Fruit fly (Drosophila melanogaster) Kc167 (cell line): Measurements from ENCODE around the gene Bicra.

Experiments
- Myc ChIP-seq: fragments of >200 bp; optimal IDR thresholded peaks from 2 replicates; lab custom pipeline; 2017; ENCODE audit warnings: missing external identifiers
- Sin3A ChIP-seq: fragments of >200 bp; optimal IDR thresholded peaks from 2 replicates; lab custom pipeline; 2018; ENCODE audit warnings: missing external identifiers
- h ChIP-seq: fragments of >200 bp; optimal IDR thresholded peaks from 3 replicates; lab custom pipeline; 2018; ENCODE audit warnings: missing external identifiers
- insv ChIP-seq: fragments of >200 bp; optimal IDR thresholded peaks from 3 replicates; lab custom pipeline; 2018; ENCODE audit warnings: missing external identifiers
- psq ChIP-seq: fragments of >200 bp; optimal IDR thresholded peaks from 2 replicates; lab custom pipeline; 2017; ENCODE audit warnings: missing external identifiers
- ttk ChIP-seq: sonication (Bioruptor generic); optimal IDR thresholded peaks from 2 replicates; lab custom pipeline; 2017; ENCODE audit warnings: missing external identifiers

Bicra gene

DNA sequence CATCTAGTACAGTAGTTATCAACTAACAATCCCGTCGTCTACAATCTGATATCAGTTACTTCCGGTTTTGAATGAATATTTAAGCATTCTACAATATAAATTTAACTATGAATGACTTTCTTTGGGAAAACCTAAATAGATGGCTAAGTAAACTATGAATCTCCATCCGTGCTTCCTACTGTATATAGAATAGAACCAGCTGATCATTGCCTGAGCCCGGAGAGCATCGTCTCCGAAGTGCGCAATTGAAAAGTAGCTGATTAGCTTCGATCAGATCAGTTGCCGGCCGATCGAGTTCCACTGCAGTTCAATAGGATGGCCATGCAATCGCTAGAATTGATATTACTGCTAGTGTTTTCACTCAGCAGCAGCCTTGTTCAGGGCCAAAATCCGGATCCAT, 12.1 kb upstream of the Bicra start, which contains the start of gene CG11841:
TSS of gene CG11841 (plus strand) at position 301 of the 400 bp plus-strand sequence.
- no peak for TF ChIP-seq ttk (lab: Kevin White, UChicago)
- TF ChIP-seq insv (lab: Kevin White, UChicago), result no peak
- TF ChIP-seq psq (lab: Kevin White, UChicago), result no peak
- TF ChIP-seq Myc (lab: Kevin White, UChicago), result no peak
- no peak for TF ChIP-seq Sin3A
- TF ChIP-seq h, result no peak

DNA sequence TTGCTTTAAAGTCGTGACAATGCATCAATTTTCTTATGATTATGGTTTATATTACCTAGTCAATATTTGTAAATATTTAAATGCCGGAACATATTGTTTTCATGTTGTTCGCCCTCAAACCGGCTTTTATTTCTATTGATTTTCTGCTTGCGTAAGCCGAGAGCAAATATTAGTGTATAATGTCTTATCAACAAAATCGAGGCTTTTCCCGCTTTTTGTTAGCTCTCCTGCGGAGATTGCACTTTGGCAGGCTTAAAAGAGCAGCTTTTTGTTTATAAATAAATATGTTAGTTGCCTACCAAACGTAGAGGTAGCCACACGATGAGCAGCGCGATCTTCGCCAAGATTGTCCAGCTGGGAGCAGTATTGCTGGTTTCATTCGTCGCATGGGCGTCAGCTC, 10.5 kb upstream of the Bicra start, which contains the start of gene CG11842:
TSS of gene CG11842 (plus strand) at position 301 of the 400 bp plus-strand sequence.
- TF ChIP-seq Myc (lab: Kevin White, UChicago) (no peak), insv (lab: Kevin White, UChicago) (no peak), Sin3A (no peak), h (no peak), psq (lab: Kevin White, UChicago) (no peak), ttk (lab: Kevin White, UChicago) (no peak)

dm6 chr3R:29054047-29054446, 8.8 kb upstream of the Bicra start, which contains the start of gene CG11843:
Gene CG11843, plus strand, starts transcription at chr3R:29054347.
- no peak for TF ChIP-seq h

- TF ChIP-seq ttk (lab: Kevin White, UChicago) (no peak), insv (lab: Kevin White, UChicago) (no peak), Myc (lab: Kevin White, UChicago) (no peak), psq (lab: Kevin White, UChicago) (no peak), Sin3A (no peak), h (no peak)
Observed at dm6 chr3R:29055710-29056109, 7.1 kb upstream of the Bicra start, which contains the start of gene Sirt7. Gene Sirt7, plus strand, starts transcription at chr3R:29055927.

DNA sequence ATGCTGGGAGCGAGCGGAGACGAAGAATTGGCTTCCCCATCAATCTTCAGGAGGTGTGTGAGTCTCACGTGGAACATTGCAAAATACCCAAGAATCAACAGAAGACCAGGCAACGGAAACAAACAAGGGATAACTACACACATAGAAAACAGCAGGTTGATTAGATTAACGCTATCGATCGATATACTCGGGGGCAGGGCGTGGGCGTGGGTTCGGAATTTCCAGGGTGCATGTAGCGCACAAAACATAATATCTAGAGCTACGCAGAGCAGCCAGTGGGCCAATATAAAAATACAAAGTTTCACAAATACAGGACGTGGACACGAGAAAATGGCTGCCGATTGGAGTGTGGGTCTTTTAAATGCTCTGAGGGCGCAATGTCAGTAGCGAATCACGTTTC, 3.5 kb upstream of the Bicra start:
- TF ChIP-seq psq (lab: Kevin White, UChicago) (no peak), insv (lab: Kevin White, UChicago) (no peak), ttk (lab: Kevin White, UChicago) (no peak), Sin3A (no peak), h (no peak), Myc (lab: Kevin White, UChicago) (no peak)

DNA sequence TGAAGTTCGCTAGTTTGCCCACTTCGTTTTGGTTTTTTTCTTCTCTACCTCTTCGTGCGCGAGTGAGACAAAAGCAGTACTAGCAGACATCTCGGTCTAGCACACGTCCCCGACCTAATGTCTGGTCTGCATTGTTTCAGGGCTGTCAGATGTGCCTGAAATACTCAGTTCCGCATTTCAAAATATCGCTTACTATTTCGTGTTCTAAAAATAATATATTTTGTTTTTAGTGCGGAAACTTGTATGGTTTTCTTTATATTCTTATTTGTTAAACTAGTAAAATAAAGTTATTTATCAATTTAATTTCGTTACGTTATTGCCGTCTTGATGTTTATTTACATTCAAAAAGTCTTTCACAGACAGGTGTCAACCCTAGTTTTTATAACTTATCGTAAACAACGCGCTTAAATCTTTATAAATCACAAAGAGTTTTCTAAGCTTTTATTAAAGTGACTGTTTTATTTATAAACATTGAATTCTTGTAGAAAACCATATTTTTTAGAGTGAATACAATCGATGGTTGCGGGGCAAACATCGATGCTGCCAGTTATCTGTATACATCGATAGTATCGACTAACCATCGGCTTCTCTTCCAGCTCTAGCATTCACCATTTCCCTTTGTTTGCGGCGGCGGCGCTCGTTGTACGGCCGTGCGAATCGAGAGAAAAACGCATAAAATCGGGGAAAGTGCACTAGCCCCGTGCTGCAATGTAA, 524 bp downstream of the Bicra start:
- TF ChIP-seq Myc (lab: Kevin White, UChicago) (no peak), h (no peak), insv (lab: Kevin White, UChicago) (no peak), ttk (lab: Kevin White, UChicago) (no peak), Sin3A (no peak), psq (lab: Kevin White, UChicago) (no peak)

- no peak for TF ChIP-seq ttk (lab: Kevin White, UChicago)
- no peak for TF ChIP-seq insv (lab: Kevin White, UChicago)
- no peak for TF ChIP-seq Sin3A
- TF ChIP-seq Myc (lab: Kevin White, UChicago), result no peak
- no peak for TF ChIP-seq psq (lab: Kevin White, UChicago)
- no peak for TF ChIP-seq h
Observed at dm6 chr3R:29063921-29064460, 1.2 kb downstream of the Bicra start.

DNA sequence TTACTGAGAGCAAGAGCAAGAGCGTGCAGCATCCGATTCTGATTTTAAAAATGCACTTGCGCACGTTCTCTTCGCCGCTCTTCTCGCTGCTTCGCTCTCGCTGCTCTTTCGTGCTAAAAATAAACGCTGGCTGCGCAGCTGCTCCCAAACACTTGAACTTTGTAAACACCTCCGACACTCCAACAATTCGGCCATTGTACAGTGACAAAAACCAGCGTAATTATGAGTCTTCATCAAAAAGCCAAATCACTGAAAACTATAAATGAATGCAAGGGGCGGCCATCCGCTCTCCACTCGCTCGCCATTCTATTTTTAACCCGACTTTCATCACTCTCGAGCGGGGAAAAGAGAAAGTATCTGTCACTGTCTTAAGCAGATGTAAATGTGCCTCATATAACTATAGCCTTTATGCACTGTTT, 1.9 kb downstream of the Bicra start:
- TF ChIP-seq h (no peak), Myc (lab: Kevin White, UChicago) (no peak), insv (lab: Kevin White, UChicago) (no peak), Sin3A (no peak)

- TF ChIP-seq psq (lab: Kevin White, UChicago), result no peak
Observed at dm6 chr3R:29066285-29066684, 3.4 kb downstream of the Bicra start.

DNA sequence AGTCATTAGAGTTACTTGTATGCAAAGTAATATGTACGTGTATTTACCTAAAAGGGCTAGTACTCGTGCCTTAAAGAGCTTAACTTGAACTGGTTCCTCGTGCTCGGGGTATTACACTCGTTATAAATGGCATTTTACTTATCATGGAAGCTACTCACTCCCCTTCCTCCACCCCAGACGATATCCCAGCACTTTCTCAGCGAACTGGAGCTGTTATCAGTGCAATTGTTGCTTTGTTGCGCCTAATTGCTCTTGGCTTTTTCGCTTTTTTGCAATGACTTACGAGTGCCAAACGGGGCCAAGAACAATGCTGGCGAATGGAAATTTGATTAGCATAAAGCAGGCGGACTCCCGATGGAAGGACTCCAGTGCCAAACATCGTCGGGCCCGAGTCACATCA, 4.3 kb downstream of the Bicra start:
- TF ChIP-seq ttk (lab: Kevin White, UChicago) (no peak), psq (lab: Kevin White, UChicago) (no peak), h (no peak), Sin3A (no peak), insv (lab: Kevin White, UChicago) (no peak), Myc (lab: Kevin White, UChicago) (no peak)

DNA sequence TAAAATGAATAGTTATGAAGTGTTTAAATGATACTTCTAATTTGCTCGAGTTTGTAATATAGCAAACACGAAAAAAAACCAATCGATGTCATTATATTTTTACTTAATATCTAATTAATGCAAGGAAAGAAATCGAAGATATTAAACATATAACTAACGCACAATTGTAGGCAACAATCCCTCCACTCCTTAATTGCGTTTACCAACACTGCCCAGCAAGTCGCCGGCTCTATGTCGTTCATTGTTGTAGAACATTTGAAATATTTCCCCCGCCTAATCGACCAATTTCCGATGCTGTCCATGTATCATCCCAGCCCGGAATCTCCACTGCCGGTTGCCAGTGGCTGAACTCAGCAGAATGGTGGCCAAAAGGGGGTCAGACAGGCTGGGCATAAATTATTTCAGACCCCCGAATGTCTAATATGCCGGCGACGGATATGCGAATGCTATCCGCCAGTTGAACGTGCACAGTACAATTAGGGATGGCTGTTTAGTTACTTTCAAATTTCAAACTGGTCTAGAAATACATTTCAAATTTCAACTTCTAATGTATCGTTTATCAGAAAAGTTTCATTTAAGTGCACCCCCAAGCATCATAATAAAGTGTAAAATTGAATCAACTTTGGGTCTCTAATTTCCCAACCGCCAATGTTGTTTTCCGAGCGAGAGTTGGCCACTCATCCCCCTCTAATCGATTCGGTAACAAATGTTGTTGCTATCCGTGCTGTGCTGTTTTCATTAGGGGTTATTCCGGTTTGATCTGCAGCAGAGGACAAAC, 5.8 kb downstream of the Bicra start:
- TF ChIP-seq Sin3A (no peak), h (no peak), psq (lab: Kevin White, UChicago) (no peak), Myc (lab: Kevin White, UChicago) (no peak), ttk (lab: Kevin White, UChicago) (no peak), insv (lab: Kevin White, UChicago) (no peak)
